Fruit fly (Drosophila melanogaster) S2 (cell line): ENCODE data around the gene CG7352.
A peak's percentile ranks its signal among the peaks of the same experiment; 100 is the strongest.

Experiments
- CG8478 ChIP-seq: fragments of >200 bp; optimal IDR thresholded peaks from 2 replicates; lab custom pipeline; 2018
- CTCF ChIP-seq, 2 experiments: fragments of >200 bp; optimal IDR thresholded peaks; 2 replicates each; lab custom pipeline; 2018

Gene CG7352

dm6 chr3R:8347279-8347678, at the start of gene CG7352:
Gene CG7352, plus strand, starts transcription at chr3R:8347579.
- no peak for TF ChIP-seq CG8478 (lab: Kevin White, UChicago)
- TF ChIP-seq CTCF (optimal IDR thresholded peaks at IDR 0.05; lab: Kevin White, UChicago) = no peak

DNA sequence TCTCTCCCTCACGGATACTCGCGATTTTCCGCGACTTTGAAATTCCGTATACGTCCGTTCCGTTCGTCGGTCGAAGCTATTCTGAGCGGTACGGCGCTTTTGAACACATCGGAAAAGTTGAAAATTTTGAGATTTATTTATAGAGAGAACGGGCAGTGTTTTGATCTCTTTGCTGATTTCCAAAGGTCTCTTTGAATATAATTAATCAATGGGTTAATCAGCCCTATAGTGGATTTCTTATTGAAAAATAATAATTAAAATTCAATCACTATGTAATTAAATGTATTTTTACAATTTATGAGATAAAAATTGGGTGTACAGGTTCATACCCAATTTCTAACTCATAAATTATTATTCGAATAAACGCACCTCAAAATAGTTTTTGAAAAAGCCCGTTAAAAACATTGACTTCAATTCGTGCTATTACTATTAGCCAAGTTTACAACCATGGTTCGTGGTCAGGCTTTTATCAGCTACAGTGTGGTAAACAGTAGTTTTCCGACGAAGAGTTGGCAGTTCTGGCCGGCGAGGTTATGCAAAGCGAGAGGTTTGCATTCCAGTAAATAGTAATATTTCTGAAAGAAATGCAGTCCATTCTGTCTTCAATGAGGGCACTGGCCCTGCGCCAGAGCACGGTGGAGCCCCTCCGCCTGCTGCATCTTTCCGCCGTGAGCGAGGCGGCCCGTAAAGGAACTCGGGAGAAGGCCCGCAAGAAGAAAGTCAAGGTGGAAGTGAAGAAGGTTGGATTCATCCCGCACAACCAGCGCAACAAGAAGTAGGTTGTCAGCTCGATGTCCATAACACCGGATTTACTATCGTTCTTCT, 46.2 kb upstream of the CG7352 start, which contains the start of the genes CG9626 and mRpL1:
Gene CG9626, minus strand, starts transcription at position 51 of the 825 bp plus-strand sequence.
Gene mRpL1, plus strand, starts transcription at position 513 of the 825 bp plus-strand sequence.
- TF ChIP-seq CG8478 (lab: Kevin White, UChicago) (no peak), CTCF (optimal IDR thresholded peaks at IDR 0.05; lab: Kevin White, UChicago) (peak; percentile 70 to 78)

DNA sequence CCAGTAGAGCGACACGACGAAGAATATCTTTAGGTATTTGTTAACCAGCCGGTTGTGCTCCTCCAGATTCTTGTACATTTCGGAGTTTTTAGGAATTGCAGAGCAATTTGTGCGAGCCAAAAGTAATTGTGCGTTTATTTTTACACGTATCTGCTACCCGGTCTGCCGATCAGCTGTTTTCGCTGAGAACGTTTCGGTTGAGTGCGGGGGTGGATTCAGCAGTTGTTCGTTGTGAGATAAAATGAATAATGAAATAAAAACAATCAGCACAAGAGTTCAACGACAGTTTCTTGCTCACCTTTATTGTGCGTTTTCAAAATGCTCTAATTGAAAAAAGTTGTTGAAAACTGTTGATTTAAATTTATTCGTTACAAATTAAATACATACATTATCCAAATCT, 43.5 kb upstream of the CG7352 start, which contains the start of gene nac:
Gene nac, minus strand, starts transcription at position 176 of the 400 bp plus-strand sequence.
- TF ChIP-seq CG8478 (lab: Kevin White, UChicago) = no peak
- TF ChIP-seq CTCF (optimal IDR thresholded peaks at IDR 0.05; lab: Kevin White, UChicago) = no peak

- TF ChIP-seq CG8478 (lab: Kevin White, UChicago) (no peak), CTCF (optimal IDR thresholded peaks at IDR 0.05; lab: Kevin White, UChicago) (peak; percentile 34 to 63)
These were observed 42.3 kb upstream of the CG7352 start, which contains the start of gene Sgt1 for dm6 chr3R:8305110-8305509. Gene Sgt1, minus strand, starts transcription at chr3R:8305274.

DNA sequence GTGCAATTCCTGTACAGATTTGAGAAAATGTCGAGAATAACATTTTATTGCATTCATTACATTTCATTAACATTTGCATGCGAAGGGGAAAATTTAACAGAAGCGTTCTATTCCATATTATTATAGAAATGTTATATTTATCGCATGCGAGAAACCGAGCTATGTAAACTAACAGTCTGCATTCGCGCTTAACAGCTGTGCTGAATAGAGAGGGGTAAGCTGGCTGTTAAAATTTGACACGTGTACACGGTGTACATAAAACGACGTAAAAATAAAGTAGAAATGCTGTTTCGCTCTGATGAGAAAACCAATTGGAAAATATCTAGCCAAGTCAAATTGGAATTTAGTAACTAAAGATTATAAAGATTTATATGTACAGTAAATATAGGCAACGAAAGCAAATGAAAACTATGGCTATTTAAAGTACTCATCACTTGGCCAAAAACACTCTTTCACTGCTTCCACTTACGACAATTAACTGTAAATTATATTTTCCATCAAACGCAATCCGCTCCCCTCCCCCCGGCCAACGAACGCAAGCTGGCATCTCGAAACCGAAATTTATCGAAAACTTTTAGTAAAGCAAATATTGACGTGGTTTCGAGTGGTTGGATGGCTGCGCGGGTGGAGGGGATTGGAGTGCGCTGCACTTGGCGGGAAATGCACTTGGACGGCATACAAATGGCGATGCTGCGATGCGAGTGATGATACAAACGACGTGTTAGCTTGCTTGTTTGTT, 41.0 kb upstream of the CG7352 start:
- peak; percentile 20 to 50 for TF ChIP-seq CTCF (optimal IDR thresholded peaks at IDR 0.05; lab: Kevin White, UChicago)
- TF ChIP-seq CG8478 (lab: Kevin White, UChicago) = no peak

DNA sequence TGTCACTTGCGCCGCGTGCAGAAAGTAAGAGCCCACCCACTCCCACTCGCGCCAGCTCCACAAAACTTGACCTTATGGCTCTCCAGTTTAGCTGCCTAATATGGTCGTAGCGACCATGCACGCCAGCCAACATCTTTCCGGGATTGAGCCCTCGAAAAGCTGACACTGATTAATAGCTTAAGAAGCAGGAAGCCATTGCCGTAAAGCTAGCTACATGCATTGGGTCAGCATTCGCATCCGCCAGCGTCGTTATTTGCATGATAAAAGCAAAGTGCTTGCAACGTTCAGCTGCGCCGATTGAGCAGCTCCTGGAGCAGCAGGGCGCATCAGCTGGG, 40.5 kb upstream of the CG7352 start:
- TF ChIP-seq CG8478 (lab: Kevin White, UChicago) (no peak), CTCF (optimal IDR thresholded peaks at IDR 0.05; lab: Kevin White, UChicago) (no peak)

- TF ChIP-seq CG8478 (lab: Kevin White, UChicago) = no peak
- TF ChIP-seq CTCF (optimal IDR thresholded peaks at IDR 0.05; lab: Kevin White, UChicago) = no peak
These were observed 40.1 kb upstream of the CG7352 start for dm6 chr3R:8307283-8307682.

- TF ChIP-seq CG8478 (lab: Kevin White, UChicago) = no peak
- no peak for TF ChIP-seq CTCF (optimal IDR thresholded peaks at IDR 0.05; lab: Kevin White, UChicago)
These were observed 38.8 kb upstream of the CG7352 start, which contains the start of gene tex for dm6 chr3R:8308515-8308959. Gene tex, minus strand, starts transcription at chr3R:8308645.

DNA sequence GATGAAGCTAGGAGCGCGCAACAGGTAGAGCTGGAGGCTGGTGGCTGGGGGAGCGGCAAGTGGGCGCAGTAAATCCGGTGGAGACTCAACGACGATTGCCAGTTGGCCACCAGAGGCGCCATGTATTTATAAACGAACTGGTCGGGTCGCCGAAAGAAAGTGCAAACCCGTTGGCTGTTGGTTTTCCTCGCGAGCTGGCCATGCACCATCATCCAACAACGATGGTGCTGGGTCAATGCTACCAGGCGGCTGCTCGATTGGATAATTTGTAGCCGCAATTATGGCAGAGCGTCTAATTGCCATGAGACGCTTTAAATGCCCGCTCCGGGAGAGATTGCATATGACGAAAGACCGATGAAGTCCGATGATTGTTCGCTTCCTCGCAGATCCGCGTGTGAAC, 36.7 kb upstream of the CG7352 start, which contains the start of gene CG11693:
Gene CG11693, minus strand, starts transcription at position 101 of the 400 bp plus-strand sequence.
- TF ChIP-seq CG8478 (lab: Kevin White, UChicago) (no peak), CTCF (optimal IDR thresholded peaks at IDR 0.05; lab: Kevin White, UChicago) (no peak)

dm6 chr3R:8312037-8312436, 35.3 kb upstream of the CG7352 start, which contains the start of the genes CG11694 and CG11698:
Gene CG11694, minus strand, starts transcription at chr3R:8312137.
Gene CG11698, plus strand, starts transcription at chr3R:8312188.
- no peak for TF ChIP-seq CG8478 (lab: Kevin White, UChicago)
- TF ChIP-seq CTCF (optimal IDR thresholded peaks at IDR 0.05; lab: Kevin White, UChicago) = no peak

DNA sequence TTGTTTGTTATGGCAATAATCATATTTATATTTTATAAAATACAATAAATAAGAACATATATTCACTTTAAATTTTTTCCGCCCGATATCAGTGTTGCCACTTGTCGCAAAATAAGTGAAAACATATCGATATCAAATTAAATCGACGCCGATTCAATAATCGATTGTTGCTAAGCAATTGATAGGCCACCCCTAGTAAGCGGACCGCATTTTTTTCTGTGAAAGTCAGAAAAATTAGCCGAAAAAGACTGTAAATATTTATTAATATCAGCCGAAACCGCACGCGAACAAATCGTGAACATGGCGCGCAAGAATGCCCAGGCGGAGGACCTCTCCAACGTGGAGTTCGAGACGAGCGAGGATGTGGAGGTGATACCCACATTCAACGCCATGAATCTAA, 34.3 kb upstream of the CG7352 start, which contains the start of gene CG7483:
Gene CG7483, plus strand, starts transcription at position 171 of the 400 bp plus-strand sequence.
- TF ChIP-seq CTCF (optimal IDR thresholded peaks at IDR 0.05; lab: Kevin White, UChicago) = no peak
- TF ChIP-seq CG8478 (lab: Kevin White, UChicago) = no peak

- TF ChIP-seq CG8478 (lab: Kevin White, UChicago) (no peak), CTCF (optimal IDR thresholded peaks at IDR 0.05; lab: Kevin White, UChicago) (peak; percentile 48 to 60)
These were observed 30.9 kb upstream of the CG7352 start, which contains the start of gene Coq2 for dm6 chr3R:8316344-8317105. Gene Coq2, minus strand, starts transcription at chr3R:8316543.

- TF ChIP-seq CTCF (optimal IDR thresholded peaks at IDR 0.05; lab: Kevin White, UChicago) (no peak), CG8478 (lab: Kevin White, UChicago) (no peak)
These were observed 30.2 kb upstream of the CG7352 start, which contains the start of gene Ctr1B for dm6 chr3R:8317215-8317614. Gene Ctr1B, plus strand, starts transcription at chr3R:8317612.
